Worm (Caenorhabditis elegans) whole organism, late embryonic: ENCODE data around the gene sel-2.

ENCODE experiments used
- ets-4 ChIP-seq: sonication (generic microtip); optimal IDR thresholded peaks from 2 replicates; lab custom pipeline; 2016; ENCODE audit warnings: missing genetic modification characterization, missing compliant biosample characterization
- fkh-10 ChIP-seq: fragments of 150-350 bp; optimal IDR thresholded peaks from 2 replicates; lab custom pipeline; 2014; ENCODE audit warnings: missing biosample characterization, missing genetic modification reagents, missing genetic modification characterization
- hlh-13 ChIP-seq: fragments of 200-800 bp; sonication (Bioruptor generic); optimal IDR thresholded peaks from 2 replicates; lab custom pipeline; 2018; ENCODE audit warnings: mild to moderate bottlenecking, missing genetic modification characterization, missing compliant biosample characterization
- pqm-1 ChIP-seq: sonication (generic microtip); optimal IDR thresholded peaks from 2 replicates; lab custom pipeline; 2016; ENCODE audit warnings: missing genetic modification characterization, missing compliant biosample characterization
- tbx-2 ChIP-seq: sonication (generic microtip); optimal IDR thresholded peaks from 2 replicates; lab custom pipeline; 2016; ENCODE audit warnings: missing genetic modification characterization, missing compliant biosample characterization

DNA sequence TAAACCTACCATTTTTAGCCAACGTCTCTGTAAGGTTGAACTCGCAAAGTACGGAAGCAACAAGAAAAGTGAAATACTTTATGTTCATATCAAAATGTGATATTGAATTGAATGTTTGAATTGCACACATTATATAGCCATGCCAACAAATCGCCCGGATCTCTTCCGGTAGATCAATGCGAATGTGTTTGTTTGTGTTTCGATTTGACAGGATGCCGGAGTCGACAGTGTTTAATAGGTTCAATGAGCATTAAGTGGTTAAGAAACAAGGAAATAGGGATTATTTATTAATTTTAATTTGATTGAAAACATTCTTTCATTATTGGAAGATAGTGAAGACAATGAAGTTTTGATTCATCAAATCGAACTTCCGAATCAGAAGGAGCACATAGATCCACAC is 34.1 kb upstream of the sel-2 start, which contains the start of gene pqn-29:
- TF ChIP-seq tbx-2 (no peak), hlh-13 (no peak), fkh-10 (no peak), pqm-1 (tag; lab: Kevin White, UChicago) (no peak), ets-4 (tag; lab: Kevin White, UChicago) (no peak)
